Fruit fly (Drosophila melanogaster) whole organism, prepupa: ENCODE measurements around the gene tj.
A peak's percentile ranks its signal among the peaks of the same experiment; 100 is the strongest.

Source experiments
- CG10631 ChIP-seq: fragments of 200-800 bp; sonication (Bioruptor generic); optimal IDR thresholded peaks from 2 replicates; lab custom pipeline; 2016; ENCODE audit warnings: missing biosample characterization, missing genetic modification characterization
- CG11294 ChIP-seq: fragments of 200-800 bp; sonication (Bioruptor generic); IDR thresholded peaks from 2 replicates; pipeline ENCODE4 v1.3.6; 2022; ENCODE audit warnings: missing biosample characterization, missing genetic modification characterization
- CG11762 ChIP-seq: fragments of 200-800 bp; sonication (Bioruptor generic); optimal IDR thresholded peaks from 3 replicates; lab custom pipeline; 2016; ENCODE audit warnings: missing biosample characterization, missing genetic modification characterization; ENCODE audit not compliant: insufficient read depth
- CG15336 ChIP-seq: fragments of 200-800 bp; sonication (Bioruptor generic); IDR thresholded peaks from 2 replicates; pipeline ENCODE4 v1.3.6; 2022; ENCODE audit warnings: missing biosample characterization, missing genetic modification characterization
- CG1621 ChIP-seq: fragments of 200-800 bp; sonication (Bioruptor generic); optimal IDR thresholded peaks from 3 replicates; lab custom pipeline; 2018; ENCODE audit warnings: missing biosample characterization, mild to moderate bottlenecking, missing genetic modification characterization
- CG16779 ChIP-seq: fragments of 200-800 bp; sonication (Bioruptor generic); optimal IDR thresholded peaks from 3 replicates; lab custom pipeline; 2017; ENCODE audit warnings: missing biosample characterization, mild to moderate bottlenecking, missing genetic modification characterization
- CG32006 ChIP-seq: fragments of 200-800 bp; sonication (Bioruptor generic); optimal IDR thresholded peaks from 3 replicates; lab custom pipeline; 2017; ENCODE audit warnings: missing biosample characterization, mild to moderate bottlenecking, missing genetic modification characterization
- CG34406 ChIP-seq: fragments of 200-800 bp; sonication (Bioruptor generic); optimal IDR thresholded peaks from 3 replicates; lab custom pipeline; 2016; ENCODE audit warnings: missing biosample characterization, missing genetic modification characterization
- CG3919 ChIP-seq: fragments of 200-800 bp; sonication (Bioruptor generic); optimal IDR thresholded peaks from 3 replicates; lab custom pipeline; 2016; ENCODE audit warnings: missing biosample characterization, missing genetic modification characterization
- CG4318 ChIP-seq: fragments of 200-800 bp; sonication (Bioruptor generic); optimal IDR thresholded peaks from 3 replicates; lab custom pipeline; 2017; ENCODE audit warnings: missing biosample characterization, mild to moderate bottlenecking, missing genetic modification characterization
- CG6163 ChIP-seq: fragments of 200-800 bp; sonication (Bioruptor generic); IDR thresholded peaks from 3 replicates; pipeline ENCODE4 v1.3.6; 2022; ENCODE audit warnings: missing biosample characterization, missing genetic modification characterization
- CG6276 ChIP-seq: fragments of 200-800 bp; sonication (Bioruptor generic); optimal IDR thresholded peaks from 2 replicates; lab custom pipeline; 2017; ENCODE audit warnings: missing biosample characterization, mild to moderate bottlenecking, missing genetic modification characterization
- CG6808 ChIP-seq: fragments of 200-800 bp; sonication (Bioruptor generic); optimal IDR thresholded peaks from 3 replicates; lab custom pipeline; 2017; ENCODE audit warnings: missing biosample characterization, missing genetic modification characterization, mild to moderate bottlenecking, moderate library complexity, missing genetic modification reagents
- CG8119 ChIP-seq: fragments of 200-800 bp; sonication (Bioruptor generic); IDR thresholded peaks from 3 replicates; pipeline ENCODE4 v1.3.6; 2022; ENCODE audit warnings: missing biosample characterization, missing genetic modification characterization
- CG8319 ChIP-seq: fragments of 200-800 bp; sonication (Bioruptor generic); optimal IDR thresholded peaks from 3 replicates; lab custom pipeline; 2016; ENCODE audit warnings: missing biosample characterization, missing genetic modification characterization
- CG9139 ChIP-seq: fragments of 200-800 bp; sonication (Bioruptor generic); optimal IDR thresholded peaks from 3 replicates; lab custom pipeline; 2017; ENCODE audit warnings: missing biosample characterization, mild to moderate bottlenecking, missing genetic modification characterization
- Eip75B ChIP-seq: fragments of 200-800 bp; sonication (Bioruptor generic); optimal IDR thresholded peaks from 3 replicates; lab custom pipeline; 2016; ENCODE audit warnings: missing biosample characterization, missing genetic modification characterization
- Eip93F ChIP-seq: fragments of 200-800 bp; sonication (Bioruptor generic); optimal IDR thresholded peaks from 2 replicates; lab custom pipeline; 2016; ENCODE audit warnings: missing biosample characterization, mild to moderate bottlenecking, missing genetic modification characterization
- Ets21C ChIP-seq: fragments of 200-800 bp; sonication (Bioruptor generic); optimal IDR thresholded peaks from 3 replicates; lab custom pipeline; 2016; ENCODE audit warnings: missing biosample characterization, missing genetic modification characterization
- Hr38 ChIP-seq: sonication (Bioruptor generic); optimal IDR thresholded peaks from 2 replicates; lab custom pipeline; 2016; ENCODE audit warnings: missing biosample characterization, missing genetic modification characterization
- Hr39 ChIP-seq: fragments of 200-800 bp; sonication (Bioruptor generic); optimal IDR thresholded peaks from 2 replicates; lab custom pipeline; 2016; ENCODE audit warnings: missing biosample characterization, missing genetic modification characterization
- Hr4 ChIP-seq: fragments of 200-800 bp; sonication (Bioruptor generic); optimal IDR thresholded peaks from 3 replicates; lab custom pipeline; 2016; ENCODE audit warnings: missing biosample characterization, missing genetic modification characterization
- OdsH ChIP-seq: fragments of 200-800 bp; sonication (Bioruptor generic); optimal IDR thresholded peaks from 3 replicates; lab custom pipeline; 2016; ENCODE audit warnings: missing biosample characterization, missing genetic modification characterization
- Smox ChIP-seq: fragments of 200-800 bp; sonication (Bioruptor generic); optimal IDR thresholded peaks from 3 replicates; lab custom pipeline; 2016; ENCODE audit warnings: missing biosample characterization, missing genetic modification characterization
- Sox102F ChIP-seq: fragments of 200-800 bp; sonication (Bioruptor generic); optimal IDR thresholded peaks from 2 replicates; lab custom pipeline; 2016; ENCODE audit warnings: missing biosample characterization, mild to moderate bottlenecking, missing genetic modification characterization
- Sox14 ChIP-seq: fragments of 200-800 bp; sonication (Bioruptor generic); optimal IDR thresholded peaks from 3 replicates; lab custom pipeline; 2016; ENCODE audit warnings: missing biosample characterization, missing genetic modification characterization
- Sox15 ChIP-seq: fragments of 200-800 bp; sonication (Bioruptor generic); optimal IDR thresholded peaks from 3 replicates; lab custom pipeline; 2016; ENCODE audit warnings: missing biosample characterization, missing genetic modification characterization
- achi ChIP-seq: fragments of 200-800 bp; sonication (Bioruptor generic); optimal IDR thresholded peaks from 3 replicates; lab custom pipeline; 2016; ENCODE audit warnings: missing biosample characterization, missing genetic modification characterization
- acj6 ChIP-seq: fragments of 200-800 bp; sonication (Bioruptor generic); optimal IDR thresholded peaks from 3 replicates; lab custom pipeline; 2016; ENCODE audit warnings: missing biosample characterization, missing genetic modification characterization
- cyc ChIP-seq: fragments of 200-800 bp; sonication (Bioruptor generic); optimal IDR thresholded peaks from 3 replicates; lab custom pipeline; 2016; ENCODE audit warnings: missing biosample characterization, missing genetic modification characterization
- esn ChIP-seq: fragments of 200-800 bp; sonication (Bioruptor generic); optimal IDR thresholded peaks from 2 replicates; lab custom pipeline; 2016; ENCODE audit warnings: missing biosample characterization, mild to moderate bottlenecking, missing genetic modification characterization, moderate library complexity
- net ChIP-seq: fragments of 200-800 bp; sonication (Bioruptor generic); optimal IDR thresholded peaks from 3 replicates; lab custom pipeline; 2016; ENCODE audit warnings: missing biosample characterization, missing genetic modification characterization
- svp ChIP-seq: fragments of 200-800 bp; sonication (Bioruptor generic); peaks from one replicate; lab custom pipeline; 2016; ENCODE audit warnings: missing biosample characterization, missing genetic modification characterization
- topi ChIP-seq: fragments of 200-800 bp; sonication (Bioruptor generic); optimal IDR thresholded peaks from 3 replicates; lab custom pipeline; 2016; ENCODE audit warnings: missing biosample characterization, missing genetic modification characterization
- vri ChIP-seq: fragments of 200-800 bp; sonication (Bioruptor generic); optimal IDR thresholded peaks from 3 replicates; lab custom pipeline; 2016; ENCODE audit warnings: missing biosample characterization, mild to moderate bottlenecking, missing genetic modification characterization

Gene tj

dm6 chr2L:19416602-19417497 lies 47.2 kb upstream of the tj start, which contains the start of gene Lectin-galC1 (continued):
- TF ChIP-seq CG3919 (peak; percentile 65), Sox102F (GFP tag; lab: Kevin White, UChicago) (no peak), CG32006 (GFP tag; lab: Kevin White, UChicago) (peak; percentile 82), Hr4 (GFP tag; lab: Kevin White, UChicago) (peak; percentile 80), CG8319 (no peak), Hr39 (GFP tag; lab: Kevin White, UChicago) (peak; percentile 28), Ets21C (GFP tag; lab: Kevin White, UChicago) (no peak), cyc (GFP tag; lab: Kevin White, UChicago) (no peak), CG6276 (peak; percentile 61), CG11762 (GFP tag; lab: Kevin White, UChicago) (peak; percentile 35), topi (GFP tag; lab: Kevin White, UChicago) (peak; percentile 4), CG6808 (GFP tag; lab: Kevin White, UChicago) (no peak), CG1621 (tag; lab: Kevin White, UChicago) (no peak), Sox14 (GFP tag; lab: Kevin White, UChicago) (peak; percentile 50), CG16779 (tag; lab: Kevin White, UChicago) (peak; percentile 42), Smox (GFP tag; lab: Kevin White, UChicago) (no peak), OdsH (GFP tag; lab: Kevin White, UChicago) (peak; percentile 78), CG34406 (GFP tag; lab: Kevin White, UChicago) (no peak), achi (peak; percentile 72), vri (no peak), CG6163 (GFP tag; lab: Robert Waterston, UW) (peak; percentile 79), acj6 (peak; percentile 49), CG9139 (GFP tag; lab: Kevin White, UChicago) (no peak), esn (GFP tag; lab: Kevin White, UChicago) (peak; percentile 21), CG8119 (peak; percentile 74; the same call in 2 of the 3 replicates), Hr38 (GFP tag; lab: Kevin White, UChicago) (no peak), svp (GFP tag; lab: Kevin White, UChicago) (no peak), CG15336 (GFP tag; lab: Robert Waterston, UW) (peak; percentile 85), Sox15 (GFP tag; lab: Kevin White, UChicago) (no peak), Eip93F (GFP tag; lab: Kevin White, UChicago) (no peak), CG4318 (GFP tag; lab: Kevin White, UChicago) (peak; percentile 49)

dm6 chr2L:19418017-19418416 lies 46.0 kb upstream of the tj start, which contains the start of gene lectin-37Da:
TSS of gene lectin-37Da (plus strand) at chr2L:19418317.
- no peak for TF ChIP-seq CG11294 (GFP tag; lab: Robert Waterston, UW)

DNA sequence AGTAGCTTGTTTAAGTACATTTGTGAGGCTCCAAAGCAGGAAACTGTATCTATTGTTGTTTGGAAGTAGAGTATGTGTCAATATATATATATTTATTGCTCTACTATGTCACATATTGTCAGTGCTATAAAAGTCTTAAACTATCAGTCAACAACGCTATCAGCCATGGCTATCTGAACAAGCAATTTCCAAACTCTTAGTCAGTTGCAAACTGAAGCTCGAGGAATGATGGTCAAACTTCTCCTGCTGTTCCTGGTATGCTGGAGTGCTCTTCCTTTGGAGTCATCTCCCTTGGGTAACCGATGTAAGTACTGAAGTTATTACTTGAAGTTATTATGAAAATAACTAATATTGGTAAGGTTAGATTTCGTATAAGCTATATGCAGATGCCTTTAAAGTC lies 45.2 kb upstream of the tj start, which contains the start of gene lectin-37Db:
Gene lectin-37Db, plus strand, starts transcription at position 204 of the 400 bp plus-strand sequence.
- TF ChIP-seq CG1621 (tag; lab: Kevin White, UChicago) (no peak), CG10631 (GFP tag; lab: Kevin White, UChicago) (no peak), OdsH (GFP tag; lab: Kevin White, UChicago) (no peak), CG4318 (GFP tag; lab: Kevin White, UChicago) (no peak), CG6276 (no peak), Eip75B (GFP tag; lab: Kevin White, UChicago) (no peak)

- TF ChIP-seq vri (peak; percentile 59), CG15336 (GFP tag; lab: Robert Waterston, UW) (no peak), net (no peak), svp (GFP tag; lab: Kevin White, UChicago) (no peak), Eip93F (GFP tag; lab: Kevin White, UChicago) (peak; percentile 8), CG3919 (no peak), Smox (GFP tag; lab: Kevin White, UChicago) (no peak)
Measured at dm6 chr2L:19421573-19421972, 42.5 kb upstream of the tj start.
